Fruit fly (Drosophila melanogaster): ENCODE data around the gene kst.

kst gene

dm6 chr3L:3380225-3381043, 43.8 kb downstream of the kst start (continued):
- TF ChIP-seq CG10565 (GFP tag; optimal IDR thresholded peaks at IDR 0.05) (no peak), CG10431 (GFP tag; optimal IDR thresholded peaks at IDR 0.05) (no peak), NK7.1 (GFP tag; optimal IDR thresholded peaks at IDR 0.05) (no peak), CG3995 (GFP tag; optimal IDR thresholded peaks at IDR 0.05) (no peak), aop (GFP tag; IDR thresholded peaks at IDR 0.05) (no peak), kay (GFP tag; optimal IDR thresholded peaks at IDR 0.05) (no peak), CG16815 (GFP tag; optimal IDR thresholded peaks at IDR 0.05) (no peak), CG13296 (GFP tag; optimal IDR thresholded peaks at IDR 0.05) (no peak), shn (GFP tag; optimal IDR thresholded peaks at IDR 0.05) (no peak), toy (GFP tag; IDR thresholded peaks at IDR 0.05) (no peak), fd102C (GFP tag; optimal IDR thresholded peaks at IDR 0.05) (no peak), Lpt (GFP tag; optimal IDR thresholded peaks at IDR 0.05) (no peak), CG1832 (GFP tag; optimal IDR thresholded peaks at IDR 0.05) (no peak), CG15073 (GFP tag; optimal IDR thresholded peaks at IDR 0.05) (no peak), crol (GFP tag; IDR thresholded peaks at IDR 0.05) (peak; percentile 89), CG10147 (GFP tag; optimal IDR thresholded peaks at IDR 0.05) (no peak), oc (tag; optimal IDR thresholded peaks at IDR 0.05) (peak; percentile 73), prd (optimal IDR thresholded peaks at IDR 0.05) (no peak), prd (GFP tag; IDR thresholded peaks at IDR 0.05) (peak; percentile 57; the same call in 2 of the 3 replicates), gsb-n (tag; optimal IDR thresholded peaks at IDR 0.05) (peak; percentile 12), HmgZ (tag; optimal IDR thresholded peaks at IDR 0.05) (no peak), ab (GFP tag; optimal IDR thresholded peaks at IDR 0.05) (no peak), disco-r (GFP tag; optimal IDR thresholded peaks at IDR 0.05) (no peak), vnd (GFP tag; IDR thresholded peaks at IDR 0.05; ENCODE audit: partially characterized antibody) (no peak), lab (GFP tag; optimal IDR thresholded peaks at IDR 0.05) (peak; percentile 37), gcm (GFP tag; optimal IDR thresholded peaks at IDR 0.05) (peak; percentile 14), BEAF-32 (GFP tag; optimal IDR thresholded peaks at IDR 0.05) (no peak), dan (GFP tag; IDR thresholded peaks at IDR 0.05) (no peak), btn (GFP tag; optimal IDR thresholded peaks at IDR 0.05) (no peak), NC2β (GFP tag; optimal IDR thresholded peaks at IDR 0.05) (no peak), CG33557 (GFP tag; optimal IDR thresholded peaks at IDR 0.05) (no peak), unpg (GFP tag; optimal IDR thresholded peaks at IDR 0.05) (peak; percentile 39), sob (GFP tag; IDR thresholded peaks at IDR 0.05) (peak; percentile 19; the same call in 1 of the 2 replicates), CG8944 (GFP tag; optimal IDR thresholded peaks at IDR 0.05) (no peak), CG14965 (GFP tag; optimal IDR thresholded peaks at IDR 0.05; ENCODE audit: borderline replicate concordance) (no peak), dpn (GFP tag; optimal IDR thresholded peaks at IDR 0.05) (peak in 1 of 2 experiments; percentile 47), Bteb2 (GFP tag; optimal IDR thresholded peaks at IDR 0.05) (no peak), CG5953 (GFP tag; IDR thresholded peaks at IDR 0.05) (0 out of 2 replicates have a peak, but pooled peaks have one; percentile 39), CG7745 (tag; optimal IDR thresholded peaks at IDR 0.05) (no peak), Myb (GFP tag; optimal IDR thresholded peaks at IDR 0.05) (no peak), Gsc (GFP tag; IDR thresholded peaks at IDR 0.05) (no peak), CG11085 (GFP tag; IDR thresholded peaks at IDR 0.05) (no peak), CG11398 (GFP tag; optimal IDR thresholded peaks at IDR 0.05) (no peak), Dbx (GFP tag; IDR thresholded peaks at IDR 0.05) (no peak), Aef1 (GFP tag; IDR thresholded peaks at IDR 0.05) (no peak), Kr (GFP tag; optimal IDR thresholded peaks at IDR 0.05) (no peak), CG15696 (tag; optimal IDR thresholded peaks at IDR 0.05) (no peak), CG13424 (tag; optimal IDR thresholded peaks at IDR 0.05) (peak; percentile 62), grau (tag; optimal IDR thresholded peaks at IDR 0.05) (peak; percentile 53), CG9215 (GFP tag; IDR thresholded peaks at IDR 0.05) (no peak)
